Fruit fly (Drosophila melanogaster): ENCODE data around the gene ND-ASHI.

Gene ND-ASHI

DNA sequence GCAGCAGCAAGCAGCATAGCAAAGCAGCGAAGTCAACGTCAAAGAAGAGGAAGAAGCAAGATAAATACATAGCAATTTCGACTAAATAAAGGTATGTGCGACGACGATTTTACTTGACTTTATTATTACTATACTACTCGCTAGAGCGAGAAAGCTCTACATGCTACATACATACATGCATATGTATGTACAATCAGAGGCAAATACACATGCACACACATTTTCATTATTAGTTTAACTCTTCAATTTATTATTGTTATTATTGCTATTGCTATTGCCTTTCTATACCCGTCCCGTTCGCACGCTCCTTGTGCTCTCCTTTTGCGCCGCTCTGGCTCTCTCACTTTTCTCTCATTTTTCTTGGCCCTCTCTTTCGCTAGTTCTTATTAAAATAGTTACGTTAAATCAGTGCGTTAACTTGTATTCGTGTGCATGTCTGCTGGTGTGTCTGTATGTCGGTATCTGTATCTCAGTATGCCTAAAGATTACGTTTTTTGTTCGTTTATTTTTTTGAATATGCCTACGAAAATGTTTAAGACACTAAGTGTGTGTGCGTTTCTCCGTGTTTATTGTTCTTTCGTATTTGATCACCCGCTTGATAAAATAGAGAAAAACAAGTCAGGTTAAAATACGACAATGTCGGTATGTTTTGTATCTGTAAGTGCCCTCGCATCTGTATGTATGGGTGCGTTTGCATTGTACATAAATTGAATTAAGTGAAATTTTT lies 21.5 kb upstream of the ND-ASHI start (continued):
- no peak for TF ChIP-seq CG2889 (GFP tag; IDR thresholded peaks at IDR 0.05)
- no peak for TF ChIP-seq CG4730 (GFP tag; IDR thresholded peaks at IDR 0.05)
- no peak for TF ChIP-seq CG8765 (GFP tag; IDR thresholded peaks at IDR 0.05)
- peak; percentile 89 for TF ChIP-seq mirr (GFP tag; optimal IDR thresholded peaks at IDR 0.05)
- TF ChIP-seq sug (tag; optimal IDR thresholded peaks at IDR 0.05), result peak; percentile 2
- peak; percentile 20 for TF ChIP-seq CG12769 (tag; optimal IDR thresholded peaks at IDR 0.05)
- no peak for TF ChIP-seq Stat92E (GFP tag; optimal IDR thresholded peaks at IDR 0.05)
- TF ChIP-seq Max (GFP tag; optimal IDR thresholded peaks at IDR 0.05), result no peak
- no peak for TF ChIP-seq Dref (GFP tag; IDR thresholded peaks at IDR 0.05)
- no peak for TF ChIP-seq CG8290 (GFP tag; optimal IDR thresholded peaks at IDR 0.05)
- peak in 1 of 2 experiments; percentile 6 for TF ChIP-seq CG8290 (tag; optimal IDR thresholded peaks at IDR 0.05)
- TF ChIP-seq CG3726 (GFP tag; IDR thresholded peaks at IDR 0.05), result no peak
- TF ChIP-seq Asciz (GFP tag; optimal IDR thresholded peaks at IDR 0.05), result peak; percentile 38
- TF ChIP-seq CG2199 (GFP tag; IDR thresholded peaks at IDR 0.05), result peak; percentile 45; the same call in 1 of the 3 replicates
- TF ChIP-seq ATbp (GFP tag; optimal IDR thresholded peaks at IDR 0.05), result peak; percentile 4
- no peak for TF ChIP-seq CG12299 (tag; optimal IDR thresholded peaks at IDR 0.05)
- TF ChIP-seq Gug (GFP tag; IDR thresholded peaks at IDR 0.05), result no peak
- peak; percentile 59 for TF ChIP-seq abd-A (tag; optimal IDR thresholded peaks at IDR 0.05)
- no peak; the same call in 2 of the 3 replicates for TF ChIP-seq CG34422 (GFP tag; IDR thresholded peaks at IDR 0.05)
- no peak for TF ChIP-seq CG10267 (tag; optimal IDR thresholded peaks at IDR 0.05)
- peak; percentile 6 for TF ChIP-seq Fer1 (GFP tag; optimal IDR thresholded peaks at IDR 0.05)
- peak; percentile 20 for TF ChIP-seq salm (tag; optimal IDR thresholded peaks at IDR 0.05)
- TF ChIP-seq GATAe (GFP tag; conservative IDR thresholded peaks at IDR 0.05), result no peak; the same call in 1 of the 2 replicates
- TF ChIP-seq CG10321 (GFP tag; IDR thresholded peaks at IDR 0.05), result peak; percentile 52; the same call in 1 of the 2 replicates
- TF ChIP-seq Hmx (GFP tag; optimal IDR thresholded peaks at IDR 0.05), result no peak
- no peak for TF ChIP-seq lbe (GFP tag; optimal IDR thresholded peaks at IDR 0.05)
- TF ChIP-seq CG9797 (GFP tag; optimal IDR thresholded peaks at IDR 0.05), result no peak
- no peak for TF ChIP-seq CG10274 (GFP tag; optimal IDR thresholded peaks at IDR 0.05)
- TF ChIP-seq sqz (GFP tag; optimal IDR thresholded peaks at IDR 0.05), result peak; percentile 4
- TF ChIP-seq CG6654 (GFP tag; optimal IDR thresholded peaks at IDR 0.05), result no peak
- TF ChIP-seq CG12155 (GFP tag; optimal IDR thresholded peaks at IDR 0.05), result peak; percentile 3
- TF ChIP-seq CG18619 (GFP tag; optimal IDR thresholded peaks at IDR 0.05), result no peak
- TF ChIP-seq Elba2 (GFP tag; optimal IDR thresholded peaks at IDR 0.05), result no peak
- peak; percentile 53 for TF ChIP-seq pros (GFP tag; optimal IDR thresholded peaks at IDR 0.05)
- TF ChIP-seq Dad (GFP tag; optimal IDR thresholded peaks at IDR 0.05), result no peak
- TF ChIP-seq az2 (GFP tag; optimal IDR thresholded peaks at IDR 0.05), result no peak
- no peak for TF ChIP-seq insv (GFP tag; optimal IDR thresholded peaks at IDR 0.05)
- TF ChIP-seq CHES-1-like (GFP tag; optimal IDR thresholded peaks at IDR 0.05), result no peak
- TF ChIP-seq MTF-1 (GFP tag; optimal IDR thresholded peaks at IDR 0.05; ENCODE audit: borderline replicate concordance), result no peak
- TF ChIP-seq CG32772 (GFP tag; IDR thresholded peaks at IDR 0.05), result no peak
- TF ChIP-seq chm (GFP tag; IDR thresholded peaks at IDR 0.05), result peak; percentile 32; the same call in 1 of the 2 replicates
- TF ChIP-seq Med (GFP tag), result peak; percentile 64
- no peak for TF ChIP-seq CG3065 (GFP tag; optimal IDR thresholded peaks at IDR 0.05)
- TF ChIP-seq Deaf1 (tag; optimal IDR thresholded peaks at IDR 0.05), result peak; percentile 24
- peak; percentile 90 for TF ChIP-seq Adf1 (GFP tag; IDR thresholded peaks at IDR 0.05)
- peak; percentile 24 for TF ChIP-seq BtbVII (GFP tag; optimal IDR thresholded peaks at IDR 0.05)
- peak; percentile 5; the same call in 1 of the 2 replicates for TF ChIP-seq CG13287 (GFP tag; IDR thresholded peaks at IDR 0.05; ENCODE audit: partially characterized antibody)
- no peak for TF ChIP-seq CrebB (tag; optimal IDR thresholded peaks at IDR 0.05)
- TF ChIP-seq CG34376 (GFP tag; optimal IDR thresholded peaks at IDR 0.05), result peak; percentile 62
- no peak for TF ChIP-seq CG15601 (tag; optimal IDR thresholded peaks at IDR 0.05)

All from whole organism, embryonic.